Worm (Caenorhabditis elegans) whole organism, L4/young adult: ENCODE measurements around the gene H23L24.4.

ENCODE experiments used
- W03F9.2 ChIP-seq: fragments of 150-350 bp; optimal IDR thresholded peaks from 2 replicates; lab custom pipeline; 2014; ENCODE audit warnings: missing biosample characterization, missing genetic modification characterization
- dao-5 ChIP-seq: sonication (generic microtip); optimal IDR thresholded peaks from 2 replicates; lab custom pipeline; 2016; ENCODE audit warnings: missing genotype, missing genetic modification characterization, moderate library complexity, missing compliant biosample characterization
- him-1 ChIP-seq: sonication (generic microtip); optimal IDR thresholded peaks from 2 replicates; lab custom pipeline; 2016; ENCODE audit warnings: missing genotype, missing genetic modification reagents, missing genetic modification characterization, missing compliant biosample characterization

Gene H23L24.4

ce11 chrIV:8673733-8674375 lies 31.6 kb downstream of the H23L24.4 start:
- TF ChIP-seq him-1 (tag; lab: Kevin White, UChicago) = no peak
- no peak for TF ChIP-seq dao-5 (tag; lab: Kevin White, UChicago)
- no peak for TF ChIP-seq W03F9.2

ce11 chrIV:8668635-8669034 lies 36.8 kb downstream of the H23L24.4 start, which contains the start of gene cdh-5:
TSS of gene cdh-5 (plus strand) at chrIV:8668935.
- no peak for TF ChIP-seq dao-5 (tag; lab: Kevin White, UChicago)
- no peak for TF ChIP-seq him-1 (tag; lab: Kevin White, UChicago)
- no peak for TF ChIP-seq W03F9.2

ce11 chrIV:8665778-8666177 lies 39.6 kb downstream of the H23L24.4 start:
- TF ChIP-seq him-1 (tag; lab: Kevin White, UChicago) = no peak
- TF ChIP-seq W03F9.2 = no peak
- TF ChIP-seq dao-5 (tag; lab: Kevin White, UChicago) = no peak

ce11 chrIV:8658122-8658521 lies 47.3 kb downstream of the H23L24.4 start, which contains the start of gene C49C8.6:
TSS of gene C49C8.6 (minus strand) at chrIV:8658222.
- TF ChIP-seq W03F9.2 = no peak
- no peak for TF ChIP-seq him-1 (tag; lab: Kevin White, UChicago)
- TF ChIP-seq dao-5 (tag; lab: Kevin White, UChicago) = no peak

ce11 chrIV:8654115-8654628 lies 51.2 kb downstream of the H23L24.4 start, which contains the start of gene C49C8.1:
TSS of gene C49C8.1 (plus strand) at chrIV:8654578.
- no peak for TF ChIP-seq dao-5 (tag; lab: Kevin White, UChicago)
- no peak for TF ChIP-seq him-1 (tag; lab: Kevin White, UChicago)
- no peak for TF ChIP-seq W03F9.2

- no peak for TF ChIP-seq him-1 (tag; lab: Kevin White, UChicago)
- TF ChIP-seq dao-5 (tag; lab: Kevin White, UChicago) = no peak
These were observed 51.8 kb downstream of the H23L24.4 start, which contains the start of gene C49C8.5 for ce11 chrIV:8653592-8653991. TSS of gene C49C8.5 (minus strand) at chrIV:8653664.
